Fruit fly (Drosophila melanogaster) whole organism, embryonic: ENCODE data around the gene meigo.

Source experiments
- Atf3 ChIP-seq: fragments of 200-800 bp; sonication (Bioruptor generic); optimal IDR thresholded peaks from 3 replicates; lab custom pipeline; 2016; ENCODE audit warnings: missing biosample characterization, missing genetic modification characterization
- BtbVII ChIP-seq: fragments of 200-800 bp; sonication (Bioruptor generic); optimal IDR thresholded peaks from 3 replicates; lab custom pipeline; 2017; ENCODE audit warnings: missing biosample characterization, mild to moderate bottlenecking, missing genetic modification characterization
- CG10147 ChIP-seq: fragments of 200-800 bp; sonication (Bioruptor generic); optimal IDR thresholded peaks from 2 replicates; lab custom pipeline; 2019; ENCODE audit warnings: missing biosample characterization, mild to moderate bottlenecking, missing genetic modification characterization, moderate library complexity
- CG10959 ChIP-seq: fragments of 200-800 bp; sonication (Bioruptor generic); IDR thresholded peaks from 2 replicates; pipeline ENCODE4 v1.3.6; 2022; ENCODE audit warnings: missing biosample characterization, missing genetic modification characterization
- CG11247 ChIP-seq: fragments of 200-800 bp; sonication (Bioruptor generic); IDR thresholded peaks from 2 replicates; pipeline ENCODE4 v1.3.6; 2022; ENCODE audit warnings: missing biosample characterization, missing genetic modification characterization
- CG12104 ChIP-seq: fragments of 200-800 bp; sonication (Bioruptor generic); optimal IDR thresholded peaks from 3 replicates; lab custom pipeline; 2016; ENCODE audit warnings: missing biosample characterization, missing genetic modification characterization
- CG12942 ChIP-seq: fragments of 200-800 bp; sonication (Bioruptor generic); optimal IDR thresholded peaks from 3 replicates; lab custom pipeline; 2016; ENCODE audit warnings: missing biosample characterization, missing genetic modification characterization
- CG1602 ChIP-seq: fragments of 200-800 bp; sonication (Bioruptor generic); optimal IDR thresholded peaks from 3 replicates; lab custom pipeline; 2016; ENCODE audit warnings: missing biosample characterization, missing genetic modification characterization
- CG16815 ChIP-seq: fragments of 200-800 bp; sonication (Bioruptor generic); optimal IDR thresholded peaks from 3 replicates; lab custom pipeline; 2017; ENCODE audit warnings: missing biosample characterization, mild to moderate bottlenecking, missing genetic modification characterization
- CG17328 ChIP-seq: fragments of 200-800 bp; sonication (Bioruptor generic); IDR thresholded peaks from 2 replicates; pipeline ENCODE4 v1.3.6; 2022; ENCODE audit warnings: missing biosample characterization, missing genetic modification characterization
- CG1832 ChIP-seq: fragments of 200-800 bp; sonication (Bioruptor generic); optimal IDR thresholded peaks from 2 replicates; lab custom pipeline; 2017; ENCODE audit warnings: missing biosample characterization, mild to moderate bottlenecking, missing genetic modification characterization, inconsistent platforms
- CG18476 ChIP-seq: fragments of 200-800 bp; sonication (Bioruptor generic); optimal IDR thresholded peaks from 2 replicates; lab custom pipeline; 2016; ENCODE audit warnings: missing biosample characterization, mild to moderate bottlenecking, missing genetic modification characterization
- CG18619 ChIP-seq: fragments of 200-800 bp; sonication (Bioruptor generic); optimal IDR thresholded peaks from 3 replicates; lab custom pipeline; 2017; ENCODE audit warnings: missing biosample characterization, mild to moderate bottlenecking, missing genetic modification characterization
- CG2875 ChIP-seq: fragments of 200-800 bp; sonication (Bioruptor generic); optimal IDR thresholded peaks from 2 replicates; lab custom pipeline; 2017; ENCODE audit warnings: missing biosample characterization, mild to moderate bottlenecking, missing genetic modification characterization, missing genetic modification reagents
- CG31388 ChIP-seq: fragments of 200-800 bp; sonication (Bioruptor generic); optimal IDR thresholded peaks from 2 replicates; lab custom pipeline; 2016; ENCODE audit warnings: missing biosample characterization, missing genetic modification characterization
- CG3281 ChIP-seq: fragments of 200-800 bp; sonication (Bioruptor generic); optimal IDR thresholded peaks from 3 replicates; lab custom pipeline; 2017; ENCODE audit warnings: missing biosample characterization, mild to moderate bottlenecking, missing genetic modification characterization
- CG5953 ChIP-seq: fragments of 200-800 bp; sonication (Bioruptor generic); IDR thresholded peaks from 2 replicates; pipeline ENCODE4 v1.3.6; 2022; ENCODE audit warnings: missing biosample characterization, missing genetic modification characterization
- CG6254 ChIP-seq: fragments of 200-800 bp; sonication (Bioruptor generic); optimal IDR thresholded peaks from 3 replicates; lab custom pipeline; 2017; ENCODE audit warnings: mild to moderate bottlenecking, missing biosample characterization, missing genetic modification reagents, missing genetic modification characterization
- CG6765 ChIP-seq: fragments of 200-800 bp; sonication (Bioruptor generic); optimal IDR thresholded peaks from 3 replicates; lab custom pipeline; 2017; ENCODE audit warnings: missing biosample characterization, mild to moderate bottlenecking, missing genetic modification characterization
- CG7963 ChIP-seq: fragments of 200-800 bp; sonication (Bioruptor generic); IDR thresholded peaks from 3 replicates; pipeline ENCODE4 v1.3.6; 2022; ENCODE audit warnings: missing biosample characterization, missing genetic modification characterization; ENCODE audit not compliant: partially characterized antibody
- CkIIα-i1 ChIP-seq: fragments of 200-800 bp; sonication (Bioruptor generic); IDR thresholded peaks from 2 replicates; pipeline ENCODE4 v1.3.6; 2022; ENCODE audit warnings: missing biosample characterization, missing genetic modification characterization
- Fer2 ChIP-seq: fragments of 200-800 bp; sonication (Bioruptor generic); optimal IDR thresholded peaks from 2 replicates; lab custom pipeline; 2018; ENCODE audit warnings: missing biosample characterization, mild to moderate bottlenecking, missing genetic modification characterization, moderate library complexity
- Gsc ChIP-seq: fragments of 200-800 bp; sonication (Bioruptor generic); IDR thresholded peaks from 2 replicates; pipeline ENCODE4 v1.3.6; 2022; ENCODE audit warnings: missing biosample characterization, missing genetic modification characterization
- HHEX ChIP-seq: fragments of 200-800 bp; sonication (Bioruptor generic); optimal IDR thresholded peaks from 3 replicates; lab custom pipeline; 2017; ENCODE audit warnings: missing biosample characterization, mild to moderate bottlenecking, missing genetic modification characterization, missing genetic modification reagents
- HmgZ ChIP-seq: fragments of 200-800 bp; sonication (Bioruptor generic); optimal IDR thresholded peaks from 2 replicates; lab custom pipeline; 2018; ENCODE audit warnings: missing biosample characterization, mild to moderate bottlenecking, missing genetic modification characterization
- Hr3 ChIP-seq: fragments of 200-800 bp; sonication (Bioruptor generic); optimal IDR thresholded peaks from 3 replicates; lab custom pipeline; 2016; ENCODE audit warnings: missing biosample characterization, missing genetic modification characterization
- Max ChIP-seq: fragments of 200-800 bp; sonication (Bioruptor generic); optimal IDR thresholded peaks from 2 replicates; lab custom pipeline; 2016; ENCODE audit warnings: missing biosample characterization, mild to moderate bottlenecking, missing genetic modification characterization
- Med ChIP-seq: fragments of 200-800 bp; sonication (Bioruptor generic); peaks from one replicate; lab custom pipeline; 2016; ENCODE audit warnings: missing biosample characterization, missing genetic modification characterization, mild to moderate bottlenecking, inconsistent platforms, moderate library complexity
- Myb ChIP-seq: fragments of 200-800 bp; sonication (Bioruptor generic); optimal IDR thresholded peaks from 2 replicates; lab custom pipeline; 2016; ENCODE audit warnings: missing biosample characterization, missing genetic modification characterization
- Neu2 ChIP-seq: fragments of 200-800 bp; sonication (Bioruptor generic); optimal IDR thresholded peaks from 3 replicates; lab custom pipeline; 2016; ENCODE audit warnings: missing biosample characterization, missing genetic modification characterization, borderline replicate concordance
- Rfx ChIP-seq: fragments of 200-800 bp; sonication (Bioruptor generic); IDR thresholded peaks from 2 replicates; pipeline ENCODE4 v1.3.6; 2022; ENCODE audit warnings: missing biosample characterization, missing genetic modification characterization
- Rx ChIP-seq: fragments of 200-800 bp; sonication (Bioruptor generic); IDR thresholded peaks from 2 replicates; pipeline ENCODE4 v1.3.6; 2022; ENCODE audit warnings: missing biosample characterization, missing genetic modification characterization
- Six4 ChIP-seq: fragments of 200-800 bp; sonication (Bioruptor generic); optimal IDR thresholded peaks from 2 replicates; lab custom pipeline; 2016; ENCODE audit warnings: missing biosample characterization, missing genetic modification characterization
- Xbp1 ChIP-seq: fragments of 200-800 bp; sonication (Bioruptor generic); optimal IDR thresholded peaks from 3 replicates; lab custom pipeline; 2016; ENCODE audit warnings: missing biosample characterization, mild to moderate bottlenecking, missing genetic modification characterization
- dm ChIP-seq: fragments of 200-800 bp; sonication (Bioruptor generic); optimal IDR thresholded peaks from 3 replicates; lab custom pipeline; 2016; ENCODE audit warnings: missing biosample characterization, missing genetic modification characterization
- gsb-n ChIP-seq: fragments of 200-800 bp; sonication (Bioruptor generic); optimal IDR thresholded peaks from 3 replicates; lab custom pipeline; 2018; ENCODE audit warnings: missing biosample characterization, mild to moderate bottlenecking, missing genetic modification characterization
- h ChIP-seq: fragments of >200 bp; optimal IDR thresholded peaks from 2 replicates; lab custom pipeline; 2017
- her ChIP-seq: fragments of 200-800 bp; sonication (Bioruptor generic); optimal IDR thresholded peaks from 2 replicates; lab custom pipeline; 2016; ENCODE audit warnings: missing biosample characterization, missing genetic modification characterization
- jing ChIP-seq: fragments of 200-800 bp; sonication (Bioruptor generic); optimal IDR thresholded peaks from 2 replicates; lab custom pipeline; 2018; ENCODE audit warnings: missing biosample characterization, mild to moderate bottlenecking, missing genetic modification characterization
- lola ChIP-seq, 3 experiments: fragments of >200 bp in 2 of 3; fragments of 200-800 bp in 1 of 3; sonication (Bioruptor generic) in 1 of 3; optimal IDR thresholded peaks; 2 replicates each; lab custom pipeline; 2017 to 2019; ENCODE audit warnings: missing biosample characterization in 3 of 3, missing genetic modification characterization in 3 of 3, mild to moderate bottlenecking in 1 of 3, moderate library complexity in 1 of 3
- nerfin-2 ChIP-seq: fragments of 200-800 bp; sonication (Bioruptor generic); IDR thresholded peaks from 2 replicates; pipeline ENCODE4 v1.3.6; 2022; ENCODE audit warnings: missing biosample characterization, missing genetic modification characterization; ENCODE audit not compliant: partially characterized antibody
- onecut ChIP-seq: fragments of 200-800 bp; sonication (Bioruptor generic); IDR thresholded peaks from 2 replicates; pipeline ENCODE4 v1.3.6; 2022; ENCODE audit warnings: missing biosample characterization, missing genetic modification characterization
- ro ChIP-seq: fragments of 200-800 bp; sonication (Bioruptor generic); IDR thresholded peaks from 2 replicates; pipeline ENCODE4 v1.3.6; 2022; ENCODE audit warnings: missing biosample characterization, missing genetic modification characterization
- sc ChIP-seq, 3 experiments: fragments of >200 bp in 2 of 3; fragments of 200-800 bp in 1 of 3; sonication (Bioruptor generic) in 1 of 3; optimal IDR thresholded peaks; 2 replicates in 2 of 3; 3 replicates in 1 of 3; lab custom pipeline; 2017; ENCODE audit warnings: mild to moderate bottlenecking in 1 of 3, missing biosample characterization in 1 of 3, missing genetic modification characterization in 1 of 3, missing genetic modification reagents in 1 of 3
- sens ChIP-seq: fragments of 200-800 bp; sonication (Bioruptor generic); peaks from one replicate; lab custom pipeline; 2016; ENCODE audit warnings: missing biosample characterization, missing genetic modification characterization
- sisA ChIP-seq: fragments of 200-800 bp; sonication (Bioruptor generic); IDR thresholded peaks from 2 replicates; pipeline ENCODE4 v1.3.6; 2022; ENCODE audit warnings: missing biosample characterization, missing genetic modification characterization
- ssp ChIP-seq: fragments of 200-800 bp; sonication (Bioruptor generic); IDR thresholded peaks from 2 replicates; pipeline ENCODE4 v1.3.6; 2022; ENCODE audit warnings: missing biosample characterization, missing genetic modification characterization
- sug ChIP-seq: fragments of 200-800 bp; optimal IDR thresholded peaks from 2 replicates; lab custom pipeline; 2019; ENCODE audit warnings: missing biosample characterization, mild to moderate bottlenecking, missing genetic modification characterization, moderate library complexity
- usp ChIP-seq: fragments of >200 bp; optimal IDR thresholded peaks from 2 replicates; lab custom pipeline; 2017; ENCODE audit warnings: missing biosample characterization, missing genetic modification characterization
- z ChIP-seq: fragments of 200-800 bp; sonication (Bioruptor generic); IDR thresholded peaks from 3 replicates; pipeline ENCODE4 v1.3.6; 2022; ENCODE audit warnings: missing biosample characterization, missing genetic modification characterization

Gene meigo

dm6 chr3R:21186606-21187393 lies 48.7 kb downstream of the meigo start (continued):
- TF ChIP-seq nerfin-2 (GFP tag; lab: Robert Waterston, UW) (no peak), CG17328 (0 out of 2 replicates have a peak, but pooled peaks have one; percentile 3), Rfx (no peak), z (no peak), Fer2 (tag; lab: Kevin White, UChicago) (no peak), CG1832 (GFP tag; lab: Kevin White, UChicago) (peak; percentile 28), sens (GFP tag; lab: Kevin White, UChicago) (peak; percentile 76), jing (GFP tag; lab: Kevin White, UChicago) (no peak), Six4 (GFP tag; lab: Kevin White, UChicago) (no peak), CG10147 (GFP tag; lab: Kevin White, UChicago) (peak; percentile 22), HHEX (GFP tag; lab: Kevin White, UChicago) (no peak), Max (GFP tag; lab: Kevin White, UChicago) (peak; percentile 34), sisA (GFP tag; lab: Robert Waterston, UW) (peak; percentile 30; the same call in 1 of the 2 replicates), CG12104 (GFP tag; lab: Kevin White, UChicago) (peak; percentile 57), usp (no peak), Gsc (no peak), BtbVII (GFP tag; lab: Kevin White, UChicago) (no peak), CG1602 (GFP tag; lab: Kevin White, UChicago) (peak; percentile 35), lola (GFP tag; optimal IDR thresholded peaks at IDR 0.05; lab: Kevin White, UChicago) (peak in 1 of 3 experiments; percentile 59), CG11247 (GFP tag; lab: Robert Waterston, UW) (no peak), CG12942 (GFP tag; lab: Kevin White, UChicago) (no peak), ssp (no peak), ro (GFP tag; lab: Robert Waterston, UW) (no peak), Neu2 (GFP tag; lab: Kevin White, UChicago) (no peak), CG6254 (no peak), CG3281 (peak; percentile 19), gsb-n (tag; lab: Kevin White, UChicago) (no peak), h (lab: Kevin White, UChicago) (no peak), CkIIα-i1 (GFP tag; lab: Robert Waterston, UW) (no peak), sc (optimal IDR thresholded peaks at IDR 0.05; lab: Kevin White, UChicago) (no peak), sc (GFP tag; optimal IDR thresholded peaks at IDR 0.05; lab: Kevin White, UChicago) (peak; percentile 1), CG2875 (no peak), CG31388 (GFP tag; lab: Kevin White, UChicago) (no peak), Myb (GFP tag; lab: Kevin White, UChicago) (no peak), Med (peak; percentile 39), CG10959 (GFP tag; lab: Robert Waterston, UW) (no peak), HmgZ (no peak), CG18619 (GFP tag; lab: Kevin White, UChicago) (peak; percentile 67), onecut (GFP tag; lab: Robert Waterston, UW) (no peak; the same call in 1 of the 2 replicates), Hr3 (GFP tag; lab: Kevin White, UChicago) (peak; percentile 3), CG16815 (GFP tag; lab: Kevin White, UChicago) (peak; percentile 43), sug (tag; lab: Kevin White, UChicago) (no peak), CG18476 (GFP tag; lab: Kevin White, UChicago) (peak; percentile 45), Rx (GFP tag; lab: Robert Waterston, UW) (no peak), CG6765 (GFP tag; lab: Kevin White, UChicago) (peak; percentile 63), dm (GFP tag; lab: Kevin White, UChicago) (no peak), Atf3 (GFP tag; lab: Kevin White, UChicago) (no peak), CG5953 (GFP tag; lab: Robert Waterston, UW) (no peak), CG7963 (GFP tag; lab: Robert Waterston, UW) (no peak), her (GFP tag; lab: Kevin White, UChicago) (no peak), Xbp1 (GFP tag; lab: Kevin White, UChicago) (peak; percentile 46)
